Worm (Caenorhabditis elegans) whole organism, L1 larva: ENCODE measurements around the gene Y47D7A.7.

Experiments
- efl-1 ChIP-seq, 4 experiments: fragments of 150-350 bp; optimal IDR thresholded peaks in 3 of 4; peaks in 1 of 4; 1 replicate in 1 of 4; 2 replicates in 3 of 4; lab custom pipeline; 2014; ENCODE audit warnings: missing biosample characterization in 2 of 4, missing genetic modification characterization in 2 of 4, missing genetic modification reagents in 2 of 4
- snu-23 ChIP-seq: sonication (generic microtip); optimal IDR thresholded peaks from 2 replicates; lab custom pipeline; 2016; ENCODE audit warnings: missing genetic modification characterization, missing compliant biosample characterization
- sptf-1 ChIP-seq: fragments of 150-350 bp; optimal IDR thresholded peaks from 2 replicates; lab custom pipeline; 2014; ENCODE audit warnings: missing biosample characterization, missing genetic modification characterization
- unc-30 ChIP-seq: sonication (generic microtip); optimal IDR thresholded peaks from 2 replicates; lab custom pipeline; 2017; ENCODE audit warnings: missing biosample characterization, missing genetic modification characterization
- unc-98 ChIP-seq: fragments of 200-800 bp; sonication (Bioruptor generic); IDR thresholded peaks from 2 replicates; pipeline ENCODE4 v1.3.6; 2022; ENCODE audit warnings: missing genetic modification characterization, missing compliant biosample characterization

ce11 chrV:4454634-4455033, 35.0 kb upstream of the Y47D7A.7 start, which contains the start of gene gnrr-5:
- no peak for TF ChIP-seq unc-98 (GFP tag; lab: Robert Waterston, UW)
- TF ChIP-seq sptf-1 (tag; lab: Kevin White, UChicago) = no peak
- TF ChIP-seq efl-1 (optimal IDR thresholded peaks at IDR 0.05; lab: Kevin White, UChicago) = no peak
- no peak for TF ChIP-seq efl-1 (GFP tag; optimal IDR thresholded peaks at IDR 0.05 in 1 of 2; lab: Kevin White, UChicago)
- TF ChIP-seq snu-23 (GFP tag; lab: Kevin White, UChicago) = no peak
- TF ChIP-seq unc-30 (tag; lab: Kevin White, UChicago) = no peak
